Worm (Caenorhabditis elegans) whole organism, midembryonic: Measurements from ENCODE around the gene Y53C12B.7.

Source experiments
- klf-2 ChIP-seq: fragments of 200-800 bp; sonication (Bioruptor generic); conservative IDR thresholded peaks from 2 replicates; pipeline ENCODE4 v1.3.6; 2022; ENCODE audit warnings: missing genetic modification reagents, missing genetic modification characterization, missing compliant biosample characterization
- ref-1 ChIP-seq: fragments of 200-800 bp; sonication (Bioruptor generic); conservative IDR thresholded peaks from 2 replicates; pipeline ENCODE4 v1.3.6; 2022; ENCODE audit warnings: missing genetic modification reagents, missing genetic modification characterization, missing compliant biosample characterization
- tab-1 ChIP-seq: fragments of 200-800 bp; sonication (Bioruptor generic); IDR thresholded peaks from 2 replicates; pipeline ENCODE4 v1.3.6; 2022; ENCODE audit warnings: missing genetic modification characterization, missing compliant biosample characterization
- ztf-29 ChIP-seq: fragments of 200-800 bp; sonication (Bioruptor generic); IDR thresholded peaks from 2 replicates; pipeline ENCODE4 v1.3.6; 2022; ENCODE audit warnings: missing genetic modification reagents, missing genetic modification characterization, missing compliant biosample characterization

DNA sequence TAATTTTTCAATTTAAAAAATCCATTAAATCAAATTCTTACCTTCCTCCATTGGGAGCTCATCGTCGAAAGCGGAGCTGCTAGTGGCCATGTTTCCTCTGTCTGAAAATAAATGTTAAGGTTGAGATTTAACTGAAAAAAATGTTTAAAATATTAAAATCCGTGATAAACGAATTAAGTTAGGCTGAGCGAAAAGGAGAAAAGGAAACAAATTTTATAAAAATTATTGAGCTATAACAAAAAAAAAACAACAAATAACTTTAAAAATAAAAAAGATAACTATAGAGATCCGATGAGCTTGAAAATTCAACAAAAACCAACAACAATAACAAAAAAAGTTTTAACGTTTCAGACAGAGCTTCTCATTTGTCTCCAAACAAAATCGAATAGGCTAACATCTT lies 10.2 kb downstream of the Y53C12B.7 start, which contains the start of gene pno-1:
- TF ChIP-seq ref-1 (GFP tag; lab: Robert Waterston, UW): no peak
- no peak for TF ChIP-seq klf-2 (GFP tag; lab: Robert Waterston, UW)
- no peak for TF ChIP-seq ztf-29 (GFP tag; lab: Robert Waterston, UW)
- TF ChIP-seq tab-1 (GFP tag; lab: Robert Waterston, UW): no peak
